Fruit fly (Drosophila melanogaster): ENCODE data around the gene CG12288.
A peak's percentile ranks its signal among the peaks of the same experiment; 100 is the strongest.

CG12288 gene

dm6 chr2L:16882871-16883849 is 18.9 kb downstream of the CG12288 start (continued):
- TF ChIP-seq CG1792 (GFP tag; optimal IDR thresholded peaks at IDR 0.05) (no peak), CG2712 (tag; optimal IDR thresholded peaks at IDR 0.05) (no peak), Taf1 (GFP tag; IDR thresholded peaks at IDR 0.05) (no peak), CG18476 (GFP tag; optimal IDR thresholded peaks at IDR 0.05) (no peak), Optix (GFP tag; IDR thresholded peaks at IDR 0.05) (no peak), lab (GFP tag; optimal IDR thresholded peaks at IDR 0.05) (no peak), Hr78 (GFP tag; optimal IDR thresholded peaks at IDR 0.05) (peak in 1 of 2 experiments; percentile 97), lmd (GFP tag; IDR thresholded peaks at IDR 0.05) (no peak), pros (GFP tag; optimal IDR thresholded peaks at IDR 0.05) (no peak), Usf (GFP tag; optimal IDR thresholded peaks at IDR 0.05) (no peak), tx (GFP tag; optimal IDR thresholded peaks at IDR 0.05) (no peak), CG13894 (tag; optimal IDR thresholded peaks at IDR 0.05) (no peak), CG16813 (GFP tag; IDR thresholded peaks at IDR 0.05; ENCODE audit: partially characterized antibody) (no peak), gcm (GFP tag; optimal IDR thresholded peaks at IDR 0.05) (no peak), CG31441 (GFP tag; IDR thresholded peaks at IDR 0.05) (no peak), Atf6 (GFP tag; IDR thresholded peaks at IDR 0.05) (no peak), dm (GFP tag; optimal IDR thresholded peaks at IDR 0.05) (no peak), Nf-YA (GFP tag; IDR thresholded peaks at IDR 0.05) (0 out of 2 replicates have a peak, but pooled peaks have one; percentile 13), pnt (GFP tag; optimal IDR thresholded peaks at IDR 0.05) (no peak), abd-A (tag; optimal IDR thresholded peaks at IDR 0.05) (no peak), CG2199 (GFP tag; IDR thresholded peaks at IDR 0.05) (no peak), bcd (GFP tag; optimal IDR thresholded peaks at IDR 0.05) (no peak), ase (GFP tag; IDR thresholded peaks at IDR 0.05) (no peak), zfh1 (GFP tag; IDR thresholded peaks at IDR 0.05) (no peak), CG6689 (GFP tag; IDR thresholded peaks at IDR 0.05) (0 out of 2 replicates have a peak, but pooled peaks have one; percentile 8), CG3995 (GFP tag; optimal IDR thresholded peaks at IDR 0.05) (no peak), nau (GFP tag; optimal IDR thresholded peaks at IDR 0.05) (no peak), Eip74EF (GFP tag; optimal IDR thresholded peaks at IDR 0.05) (peak in 1 of 2 experiments; percentile 19), eyg (GFP tag; optimal IDR thresholded peaks at IDR 0.05) (no peak), CG6854 (GFP tag; optimal IDR thresholded peaks at IDR 0.05) (no peak), sd (tag; optimal IDR thresholded peaks at IDR 0.05) (peak; percentile 36), mld (GFP tag; IDR thresholded peaks at IDR 0.05; ENCODE audit: partially characterized antibody) (no peak), HHEX (GFP tag; optimal IDR thresholded peaks at IDR 0.05) (peak; percentile 28), ab (GFP tag; optimal IDR thresholded peaks at IDR 0.05) (no peak), wdn (GFP tag; IDR thresholded peaks at IDR 0.05) (no peak), az2 (GFP tag; optimal IDR thresholded peaks at IDR 0.05) (no peak), CG12391 (tag; optimal IDR thresholded peaks at IDR 0.05) (no peak), Dll (GFP tag; IDR thresholded peaks at IDR 0.05; ENCODE audit: partially characterized antibody) (no peak), CG30020 (tag; optimal IDR thresholded peaks at IDR 0.05) (no peak), CG33557 (GFP tag; optimal IDR thresholded peaks at IDR 0.05) (no peak), CG11723 (GFP tag; optimal IDR thresholded peaks at IDR 0.05) (no peak), Atf3 (GFP tag; optimal IDR thresholded peaks at IDR 0.05) (no peak), wek (GFP tag; optimal IDR thresholded peaks at IDR 0.05) (no peak), CG7839 (tag; optimal IDR thresholded peaks at IDR 0.05) (no peak), CG15514 (GFP tag; optimal IDR thresholded peaks at IDR 0.05) (no peak), CG6791 (GFP tag; IDR thresholded peaks at IDR 0.05; ENCODE audit: partially characterized antibody) (no peak), CrebB (tag; optimal IDR thresholded peaks at IDR 0.05) (no peak), Sox100B (GFP tag; optimal IDR thresholded peaks at IDR 0.05) (no peak)

Data from whole organism, embryonic.